Fruit fly (Drosophila melanogaster) whole organism, adult: ENCODE results near the gene CG13833.

Source experiments
- CG5204 ChIP-seq: fragments of 200-800 bp; sonication (Bioruptor generic); optimal IDR thresholded peaks from 2 replicates; lab custom pipeline; 2016; ENCODE audit warnings: missing biosample characterization, missing genetic modification characterization
- pad ChIP-seq: fragments of 200-800 bp; sonication (Bioruptor generic); optimal IDR thresholded peaks from 3 replicates; lab custom pipeline; 2017; ENCODE audit warnings: missing biosample characterization, missing genetic modification characterization, mild to moderate bottlenecking, moderate library complexity, missing genetic modification reagents

- no peak for TF ChIP-seq pad (GFP tag; lab: Kevin White, UChicago)
- TF ChIP-seq CG5204 (GFP tag; lab: Kevin White, UChicago), result no peak
These were observed 23.5 kb upstream of the CG13833 start, which contains the start of gene Ctns for dm6 chr3R:23058858-23059257.
